Worm (Caenorhabditis elegans): Measurements from ENCODE around the gene F46G11.6.

F46G11.6 gene

DNA sequence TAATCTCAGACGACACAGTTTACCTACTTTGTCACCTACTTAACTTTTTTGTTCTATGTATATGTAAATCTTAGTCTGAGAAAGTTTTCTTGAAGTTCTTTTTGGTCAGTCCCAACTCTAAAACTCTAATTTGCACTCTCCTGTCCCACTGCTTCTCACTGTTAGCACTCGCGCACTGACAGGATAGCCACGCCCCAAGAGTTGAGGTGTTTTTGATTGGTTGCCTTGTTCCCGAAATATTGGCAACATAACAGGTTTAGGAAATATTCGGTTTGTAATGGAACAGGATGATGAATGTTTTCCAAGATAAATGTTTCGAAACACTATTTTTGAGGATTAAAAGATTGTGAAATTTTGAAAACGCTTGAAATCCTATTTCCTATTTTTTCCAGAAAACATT is 30.8 kb downstream of the F46G11.6 start:
- TF ChIP-seq ztf-29 (GFP tag; IDR thresholded peaks at IDR 0.05) (no peak), cog-1 (tag; optimal IDR thresholded peaks at IDR 0.05) (no peak), ref-1 (GFP tag; conservative IDR thresholded peaks at IDR 0.05) (no peak), tab-1 (GFP tag; IDR thresholded peaks at IDR 0.05) (no peak), med-1 (GFP tag; optimal IDR thresholded peaks at IDR 0.05; ENCODE audit: insufficient read depth) (no peak), ztf-23 (GFP tag; IDR thresholded peaks at IDR 0.05) (no peak), T22C8.4 (GFP tag; IDR thresholded peaks at IDR 0.05) (no peak), klf-2 (GFP tag; conservative IDR thresholded peaks at IDR 0.05) (no peak), flt-1 (GFP tag; IDR thresholded peaks at IDR 0.05) (no peak)

- TF ChIP-seq cog-1 (tag; optimal IDR thresholded peaks at IDR 0.05) (peak; percentile 83), ref-1 (GFP tag; conservative IDR thresholded peaks at IDR 0.05) (no peak), flt-1 (GFP tag; IDR thresholded peaks at IDR 0.05) (peak; percentile 43; the same call in 1 of the 2 replicates)
These were observed 31.9 kb downstream of the F46G11.6 start for ce11 chrX:5818176-5818575.

DNA sequence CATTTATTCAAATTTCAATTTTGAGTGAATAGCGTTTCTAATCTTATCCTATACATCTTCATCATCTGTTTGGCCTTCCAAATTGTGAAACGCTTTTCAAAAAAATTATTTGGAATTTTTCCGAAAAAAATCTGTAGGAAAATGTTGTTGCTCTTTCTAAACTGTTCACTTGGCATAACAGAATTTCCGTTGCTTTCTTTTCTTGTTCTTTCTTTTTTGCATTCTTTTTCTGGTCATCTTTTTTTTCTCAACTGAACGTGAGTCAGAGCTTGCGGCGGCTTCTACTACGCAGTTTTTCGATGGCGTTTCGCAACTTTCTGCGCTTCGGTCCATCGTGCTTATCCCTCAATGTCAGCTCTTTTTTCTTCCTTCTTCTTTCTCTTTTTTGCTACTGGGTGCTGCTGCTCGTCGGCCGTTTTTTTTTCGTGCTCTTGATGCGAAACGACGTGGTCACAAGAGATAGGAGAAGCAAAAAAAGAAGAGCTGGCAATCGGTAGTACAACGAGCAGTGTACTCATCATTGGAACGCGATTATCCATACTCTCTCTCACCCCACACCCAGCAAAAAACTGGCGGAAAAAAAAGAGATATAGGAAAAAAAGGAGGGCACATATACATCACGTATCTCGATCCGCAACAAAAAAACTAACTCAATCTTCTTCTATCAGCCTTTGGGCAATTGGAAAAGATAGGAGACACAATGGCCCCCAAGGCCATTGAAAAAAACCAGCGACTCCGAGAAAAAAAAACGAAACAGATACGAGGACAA is 33.6 kb downstream of the F46G11.6 start:
- TF ChIP-seq klf-2 (GFP tag; conservative IDR thresholded peaks at IDR 0.05) (no peak), med-1 (GFP tag; optimal IDR thresholded peaks at IDR 0.05; ENCODE audit: insufficient read depth) (no peak), T22C8.4 (GFP tag; IDR thresholded peaks at IDR 0.05) (no peak), ztf-23 (GFP tag; IDR thresholded peaks at IDR 0.05) (no peak), cog-1 (tag; optimal IDR thresholded peaks at IDR 0.05) (no peak), ztf-29 (GFP tag; IDR thresholded peaks at IDR 0.05) (no peak), flt-1 (GFP tag; IDR thresholded peaks at IDR 0.05) (no peak), tab-1 (GFP tag; IDR thresholded peaks at IDR 0.05) (no peak), ref-1 (GFP tag; conservative IDR thresholded peaks at IDR 0.05) (no peak)

ce11 chrX:5820880-5821279 is 34.6 kb downstream of the F46G11.6 start:
- 0 out of 2 replicates have a peak, but pooled peaks have one; percentile 51 for TF ChIP-seq tab-1 (GFP tag; IDR thresholded peaks at IDR 0.05)
- TF ChIP-seq med-1 (GFP tag; optimal IDR thresholded peaks at IDR 0.05; ENCODE audit: insufficient read depth), result no peak
- no peak for TF ChIP-seq T22C8.4 (GFP tag; IDR thresholded peaks at IDR 0.05)
- 0 out of 2 replicates have a peak, but pooled peaks have one; percentile 5 for TF ChIP-seq ztf-23 (GFP tag; IDR thresholded peaks at IDR 0.05)
- TF ChIP-seq cog-1 (tag; optimal IDR thresholded peaks at IDR 0.05), result no peak

- TF ChIP-seq ztf-23 (GFP tag; IDR thresholded peaks at IDR 0.05) (no peak), T22C8.4 (GFP tag; IDR thresholded peaks at IDR 0.05) (no peak), flt-1 (GFP tag; IDR thresholded peaks at IDR 0.05) (no peak), tab-1 (GFP tag; IDR thresholded peaks at IDR 0.05) (no peak), cog-1 (tag; optimal IDR thresholded peaks at IDR 0.05) (no peak), ref-1 (GFP tag; conservative IDR thresholded peaks at IDR 0.05) (no peak), med-1 (GFP tag; optimal IDR thresholded peaks at IDR 0.05; ENCODE audit: insufficient read depth) (no peak), ztf-29 (GFP tag; IDR thresholded peaks at IDR 0.05) (no peak)
These were observed 35.5 kb downstream of the F46G11.6 start, which contains the start of gene hbl-1 for ce11 chrX:5821842-5822241. Gene hbl-1, plus strand, starts transcription at chrX:5822142.

- 0 out of 2 replicates have a peak, but pooled peaks have one; percentile 51 for TF ChIP-seq flt-1 (GFP tag; IDR thresholded peaks at IDR 0.05)
- TF ChIP-seq med-1 (GFP tag; optimal IDR thresholded peaks at IDR 0.05; ENCODE audit: insufficient read depth), result no peak
These were observed 40.7 kb downstream of the F46G11.6 start for ce11 chrX:5826976-5827375.

DNA sequence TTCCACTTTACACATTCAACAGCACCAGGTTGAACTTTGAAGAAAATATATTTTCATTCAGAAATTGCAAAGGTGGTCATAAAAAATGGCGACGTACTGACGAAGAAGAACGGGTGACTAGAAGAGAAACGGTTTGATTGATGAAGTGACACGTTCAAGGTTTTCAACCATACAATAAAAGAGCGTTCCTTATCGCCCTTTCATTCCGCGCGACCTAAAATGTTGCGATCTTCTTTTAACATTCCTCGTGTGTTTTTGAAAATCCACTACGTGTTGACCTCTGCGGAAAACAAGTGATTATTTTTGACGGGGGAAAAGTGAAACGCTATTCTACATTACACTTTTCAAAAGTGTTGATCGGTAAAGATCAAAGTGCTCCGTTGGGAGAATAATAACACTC is 41.8 kb downstream of the F46G11.6 start:
- no peak for TF ChIP-seq ztf-23 (GFP tag; IDR thresholded peaks at IDR 0.05)
- TF ChIP-seq ztf-29 (GFP tag; IDR thresholded peaks at IDR 0.05), result no peak
- no peak for TF ChIP-seq T22C8.4 (GFP tag; IDR thresholded peaks at IDR 0.05)
- TF ChIP-seq med-1 (GFP tag; optimal IDR thresholded peaks at IDR 0.05; ENCODE audit: insufficient read depth), result no peak
- TF ChIP-seq tab-1 (GFP tag; IDR thresholded peaks at IDR 0.05), result no peak
- no peak for TF ChIP-seq klf-2 (GFP tag; conservative IDR thresholded peaks at IDR 0.05)
- TF ChIP-seq flt-1 (GFP tag; IDR thresholded peaks at IDR 0.05), result no peak
- TF ChIP-seq cog-1 (tag; optimal IDR thresholded peaks at IDR 0.05), result no peak
- TF ChIP-seq ref-1 (GFP tag; conservative IDR thresholded peaks at IDR 0.05), result no peak

DNA sequence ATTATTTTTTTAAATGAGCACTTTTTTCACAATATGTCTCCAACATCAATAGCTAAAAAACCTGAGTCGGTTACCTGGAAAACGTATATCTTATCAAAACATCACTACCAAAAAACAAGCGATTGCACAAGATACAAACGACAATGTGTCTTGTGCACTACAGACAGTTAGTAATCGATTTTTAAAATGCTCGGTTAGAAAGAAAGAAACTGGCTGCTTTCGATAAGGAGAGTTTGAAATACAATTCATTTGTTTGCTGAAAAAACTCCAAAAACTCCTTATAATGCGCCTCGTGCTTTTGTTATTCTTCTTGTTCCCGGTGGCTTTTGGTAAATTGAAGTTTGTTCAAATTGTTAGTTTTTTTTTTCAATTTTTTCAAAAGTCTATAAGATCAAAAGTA is 42.9 kb downstream of the F46G11.6 start, which contains the start of gene acp-5:
TSS of gene acp-5 (plus strand) at position 261 of the 400 bp plus-strand sequence.
- TF ChIP-seq T22C8.4 (GFP tag; IDR thresholded peaks at IDR 0.05) (no peak), flt-1 (GFP tag; IDR thresholded peaks at IDR 0.05) (no peak), ztf-29 (GFP tag; IDR thresholded peaks at IDR 0.05) (no peak), ztf-23 (GFP tag; IDR thresholded peaks at IDR 0.05) (no peak), tab-1 (GFP tag; IDR thresholded peaks at IDR 0.05) (no peak), cog-1 (tag; optimal IDR thresholded peaks at IDR 0.05) (no peak), med-1 (GFP tag; optimal IDR thresholded peaks at IDR 0.05; ENCODE audit: insufficient read depth) (no peak), ref-1 (GFP tag; conservative IDR thresholded peaks at IDR 0.05) (no peak), klf-2 (GFP tag; conservative IDR thresholded peaks at IDR 0.05) (no peak)

- TF ChIP-seq ref-1 (GFP tag; conservative IDR thresholded peaks at IDR 0.05) (no peak), klf-2 (GFP tag; conservative IDR thresholded peaks at IDR 0.05) (no peak), ztf-29 (GFP tag; IDR thresholded peaks at IDR 0.05) (no peak), T22C8.4 (GFP tag; IDR thresholded peaks at IDR 0.05) (no peak), flt-1 (GFP tag; IDR thresholded peaks at IDR 0.05) (no peak), med-1 (GFP tag; optimal IDR thresholded peaks at IDR 0.05; ENCODE audit: insufficient read depth) (no peak)
These were observed 45.5 kb downstream of the F46G11.6 start for ce11 chrX:5831827-5832226.
